Fruit fly (Drosophila melanogaster) Kc167 (cell line): ENCODE results near the gene CG9674.

ENCODE experiments used
- Myc ChIP-seq: fragments of >200 bp; optimal IDR thresholded peaks from 2 replicates; lab custom pipeline; 2017; ENCODE audit warnings: missing external identifiers
- Sin3A ChIP-seq: fragments of >200 bp; optimal IDR thresholded peaks from 2 replicates; lab custom pipeline; 2018; ENCODE audit warnings: missing external identifiers
- h ChIP-seq: fragments of >200 bp; optimal IDR thresholded peaks from 3 replicates; lab custom pipeline; 2018; ENCODE audit warnings: missing external identifiers
- insv ChIP-seq: fragments of >200 bp; optimal IDR thresholded peaks from 3 replicates; lab custom pipeline; 2018; ENCODE audit warnings: missing external identifiers
- psq ChIP-seq: fragments of >200 bp; optimal IDR thresholded peaks from 2 replicates; lab custom pipeline; 2017; ENCODE audit warnings: missing external identifiers
- ttk ChIP-seq: sonication (Bioruptor generic); optimal IDR thresholded peaks from 2 replicates; lab custom pipeline; 2017; ENCODE audit warnings: missing external identifiers

DNA sequence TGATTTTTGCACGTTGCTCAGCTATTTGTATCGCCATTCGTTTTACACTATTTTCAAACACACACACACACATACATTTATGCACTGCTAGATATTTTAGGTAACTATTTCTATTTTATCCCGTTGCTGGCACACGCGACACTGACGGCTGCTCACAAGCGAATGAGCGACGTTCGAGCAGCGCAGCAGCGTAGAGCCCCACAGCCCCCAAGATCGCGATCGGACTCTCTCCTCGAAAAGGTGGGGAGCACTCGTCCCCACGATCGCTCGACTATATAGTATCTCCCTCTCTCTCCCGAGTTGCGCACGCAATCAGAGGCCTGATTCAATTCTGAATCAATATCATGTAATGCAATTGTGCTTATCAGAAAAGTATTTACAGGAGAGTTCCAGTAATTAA, 7.5 kb downstream of the CG9674 start:
- TF ChIP-seq psq (lab: Kevin White, UChicago) = no peak
- TF ChIP-seq insv (lab: Kevin White, UChicago) = no peak
- TF ChIP-seq Myc = no peak
- TF ChIP-seq h = no peak
- no peak for TF ChIP-seq ttk
- no peak for TF ChIP-seq Sin3A (lab: Kevin White, UChicago)
